Worm (Caenorhabditis elegans) whole organism, L3 larva: Measurements from ENCODE around the gene C11G6.2.

ENCODE experiments used
- aly-2 ChIP-seq: fragments of 150-350 bp; optimal IDR thresholded peaks from 2 replicates; lab custom pipeline; 2014; ENCODE audit warnings: missing biosample characterization, missing genetic modification characterization
- daf-12 ChIP-seq: fragments of 150-350 bp; optimal IDR thresholded peaks from 2 replicates; lab custom pipeline; 2014; ENCODE audit warnings: missing biosample characterization, missing genetic modification reagents, missing genetic modification characterization
- elt-1 ChIP-seq: fragments of 150-350 bp; optimal IDR thresholded peaks from 2 replicates; lab custom pipeline; 2014; ENCODE audit warnings: missing biosample characterization, missing genetic modification characterization
- elt-3 ChIP-seq, 3 experiments: fragments of 150-350 bp in 1 of 3; sonication (generic microtip) in 2 of 3; optimal IDR thresholded peaks; 2 replicates in 2 of 3; 4 replicates in 1 of 3; lab custom pipeline; 2014 to 2017; ENCODE audit warnings: missing biosample characterization in 3 of 3, missing genetic modification characterization in 3 of 3
- lin-39 ChIP-seq: fragments of 150-350 bp; optimal IDR thresholded peaks from 2 replicates; lab custom pipeline; 2018; ENCODE audit warnings: missing biosample characterization, missing genetic modification reagents, missing genetic modification characterization

DNA sequence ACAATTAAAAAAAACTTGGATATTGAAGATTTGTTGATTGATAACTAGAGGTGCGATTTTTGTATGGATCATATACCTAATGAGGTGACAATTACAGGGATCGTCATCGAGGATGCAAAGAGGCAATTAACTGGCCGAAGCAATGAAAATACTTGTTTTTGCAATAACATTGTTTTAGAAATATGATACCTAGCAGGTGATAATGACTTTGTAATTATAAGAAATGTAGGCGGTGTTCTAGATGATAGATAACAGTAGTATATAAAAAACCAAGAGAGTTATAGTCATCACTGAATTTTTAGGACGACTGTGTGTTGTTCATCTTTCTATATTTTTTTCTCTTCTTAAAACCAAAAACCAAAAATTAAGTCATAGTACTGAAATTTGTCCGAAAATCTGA is at the start of gene C11G6.2:
- no peak for TF ChIP-seq daf-12 (tag; lab: Kevin White, UChicago)
- TF ChIP-seq elt-1 (tag; lab: Kevin White, UChicago) = no peak
- TF ChIP-seq lin-39 (tag; lab: Kevin White, UChicago) = no peak
- TF ChIP-seq elt-3 (tag; optimal IDR thresholded peaks at IDR 0.05; lab: Kevin White, UChicago) = no peak
- no peak for TF ChIP-seq aly-2 (tag; lab: Kevin White, UChicago)
